Fruit fly (Drosophila melanogaster) whole organism, pupa: ENCODE data around the gene CG12012.

Source experiments
- CG10348 ChIP-seq: fragments of 200-800 bp; sonication (Bioruptor generic); IDR thresholded peaks from 2 replicates; pipeline ENCODE4 v1.3.6; 2022; ENCODE audit warnings: missing biosample characterization, missing genetic modification characterization
- CG12605 ChIP-seq: fragments of 200-800 bp; sonication (Bioruptor generic); IDR thresholded peaks from 2 replicates; pipeline ENCODE4 v1.3.6; 2022; ENCODE audit warnings: missing biosample characterization, missing genetic modification characterization
- CG13204 ChIP-seq: fragments of 200-800 bp; sonication (Bioruptor generic); optimal IDR thresholded peaks from 2 replicates; lab custom pipeline; 2018; ENCODE audit warnings: missing biosample characterization, mild to moderate bottlenecking, missing genetic modification characterization, moderate library complexity
- CG14655 ChIP-seq: fragments of 200-800 bp; sonication (Bioruptor generic); optimal IDR thresholded peaks from 3 replicates; lab custom pipeline; 2017; ENCODE audit warnings: mild to moderate bottlenecking, missing biosample characterization, missing genetic modification reagents, missing genetic modification characterization
- CG15710 ChIP-seq: fragments of 200-800 bp; sonication (Bioruptor generic); optimal IDR thresholded peaks from 2 replicates; lab custom pipeline; 2018; ENCODE audit warnings: missing biosample characterization, mild to moderate bottlenecking, missing genetic modification characterization, moderate library complexity
- CG17806 ChIP-seq: fragments of 200-800 bp; sonication (Bioruptor generic); optimal IDR thresholded peaks from 2 replicates; lab custom pipeline; 2018; ENCODE audit warnings: missing biosample characterization, mild to moderate bottlenecking, missing genetic modification characterization, moderate library complexity
- CG32121 ChIP-seq: fragments of 200-800 bp; sonication (Bioruptor generic); IDR thresholded peaks from 2 replicates; pipeline ENCODE4 v1.3.6; 2022; ENCODE audit warnings: missing biosample characterization, missing genetic modification characterization
- CG34367 ChIP-seq: fragments of 200-800 bp; sonication (Bioruptor generic); optimal IDR thresholded peaks from 2 replicates; lab custom pipeline; 2018; ENCODE audit warnings: missing biosample characterization, mild to moderate bottlenecking, missing genetic modification characterization
- CG4496 ChIP-seq: fragments of 200-800 bp; sonication (Bioruptor generic); IDR thresholded peaks from 3 replicates; pipeline ENCODE4 v1.3.6; 2022; ENCODE audit warnings: missing biosample characterization, missing genetic modification characterization
- CG8159 ChIP-seq: fragments of 200-800 bp; sonication (Bioruptor generic); optimal IDR thresholded peaks from 3 replicates; lab custom pipeline; 2018; ENCODE audit warnings: missing biosample characterization, mild to moderate bottlenecking, missing genetic modification characterization, moderate library complexity
- CG8301 ChIP-seq: fragments of 200-800 bp; sonication (Bioruptor generic); optimal IDR thresholded peaks from 2 replicates; lab custom pipeline; 2018; ENCODE audit warnings: missing biosample characterization, mild to moderate bottlenecking, missing genetic modification characterization
- CG9948 ChIP-seq: fragments of 200-800 bp; sonication (Bioruptor generic); optimal IDR thresholded peaks from 2 replicates; lab custom pipeline; 2018; ENCODE audit warnings: missing biosample characterization, mild to moderate bottlenecking, missing genetic modification characterization, moderate library complexity
- D1 ChIP-seq: fragments of 200-800 bp; sonication (Bioruptor generic); optimal IDR thresholded peaks from 2 replicates; lab custom pipeline; 2018; ENCODE audit warnings: missing biosample characterization, mild to moderate bottlenecking, missing genetic modification characterization, moderate library complexity
- EcR ChIP-seq: fragments of 200-800 bp; sonication (Bioruptor generic); optimal IDR thresholded peaks from 3 replicates; lab custom pipeline; 2019; ENCODE audit warnings: missing biosample characterization, missing genetic modification characterization, mild to moderate bottlenecking, moderate library complexity, missing genetic modification reagents
- Ets98B ChIP-seq: fragments of 200-800 bp; sonication (Bioruptor generic); IDR thresholded peaks from 2 replicates; pipeline ENCODE4 v1.3.6; 2022; ENCODE audit warnings: missing biosample characterization, missing genetic modification characterization
- Pif1A ChIP-seq: fragments of 200-800 bp; sonication (Bioruptor generic); optimal IDR thresholded peaks from 3 replicates; lab custom pipeline; 2016; ENCODE audit warnings: missing biosample characterization, missing genetic modification characterization
- Pif1B ChIP-seq: fragments of 200-800 bp; sonication (Bioruptor generic); optimal IDR thresholded peaks from 3 replicates; lab custom pipeline; 2016; ENCODE audit warnings: missing biosample characterization, missing genetic modification characterization
- Snoo ChIP-seq: fragments of 200-800 bp; sonication (Bioruptor generic); optimal IDR thresholded peaks from 3 replicates; lab custom pipeline; 2017; ENCODE audit warnings: missing biosample characterization, mild to moderate bottlenecking, missing genetic modification characterization, inconsistent platforms
- fd96Ca ChIP-seq: fragments of 200-800 bp; sonication (Bioruptor generic); IDR thresholded peaks from 3 replicates; pipeline ENCODE4 v1.3.6; 2022; ENCODE audit warnings: missing biosample characterization, missing genetic modification characterization
- gl ChIP-seq: fragments of 200-800 bp; sonication (Bioruptor generic); optimal IDR thresholded peaks from 2 replicates; lab custom pipeline; 2018; ENCODE audit warnings: missing biosample characterization, mild to moderate bottlenecking, missing genetic modification characterization
- rn ChIP-seq: fragments of 200-800 bp; sonication (Bioruptor generic); IDR thresholded peaks from 2 replicates; pipeline ENCODE4 v1.3.6; 2022; ENCODE audit warnings: missing biosample characterization, missing genetic modification characterization

CG12012 gene

DNA sequence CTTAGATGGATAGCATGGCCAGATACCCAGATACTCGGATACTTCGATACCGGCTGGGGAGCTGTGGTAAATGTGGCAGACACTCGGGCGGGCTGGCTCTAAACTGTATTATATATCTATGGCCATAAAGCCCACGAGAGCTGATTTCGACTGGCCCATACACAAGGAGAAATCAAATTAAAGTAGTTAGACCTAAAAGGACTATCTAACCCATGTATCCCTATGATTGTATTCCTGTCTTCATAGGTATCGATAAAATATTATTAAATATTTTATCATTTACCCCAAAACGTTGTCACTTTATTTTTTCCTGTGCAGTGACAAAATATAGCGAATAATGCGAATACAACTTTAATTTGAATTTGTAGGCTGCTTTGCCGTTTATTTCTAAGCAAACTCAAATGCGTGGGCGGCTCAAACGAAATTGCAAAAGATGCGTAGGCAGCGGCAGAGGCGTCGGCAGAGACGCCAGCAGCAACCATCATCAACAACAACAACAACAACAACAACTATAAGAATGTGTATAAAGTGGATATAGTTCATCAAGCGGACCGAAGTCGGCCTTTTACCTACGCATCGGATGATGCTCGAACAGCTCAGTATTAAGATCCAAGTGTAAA, 5.4 kb downstream of the CG12012 start:
- TF ChIP-seq CG9948 (no peak), Ets98B (peak; percentile 69), CG8159 (tag; lab: Kevin White, UChicago) (no peak), CG13204 (no peak), CG14655 (GFP tag; lab: Kevin White, UChicago) (peak; percentile 13), CG4496 (peak; percentile 74), Pif1A (no peak), CG12605 (0 out of 2 replicates have a peak, but pooled peaks have one; percentile 52), CG10348 (0 out of 2 replicates have a peak, but pooled peaks have one; percentile 31), CG32121 (GFP tag; lab: Robert Waterston, UW) (peak; percentile 71), D1 (tag; lab: Kevin White, UChicago) (no peak), rn (GFP tag; lab: Robert Waterston, UW) (peak; percentile 41; the same call in 1 of the 2 replicates), CG17806 (no peak), Pif1B (no peak), CG8301 (tag; lab: Kevin White, UChicago) (peak; percentile 30)

DNA sequence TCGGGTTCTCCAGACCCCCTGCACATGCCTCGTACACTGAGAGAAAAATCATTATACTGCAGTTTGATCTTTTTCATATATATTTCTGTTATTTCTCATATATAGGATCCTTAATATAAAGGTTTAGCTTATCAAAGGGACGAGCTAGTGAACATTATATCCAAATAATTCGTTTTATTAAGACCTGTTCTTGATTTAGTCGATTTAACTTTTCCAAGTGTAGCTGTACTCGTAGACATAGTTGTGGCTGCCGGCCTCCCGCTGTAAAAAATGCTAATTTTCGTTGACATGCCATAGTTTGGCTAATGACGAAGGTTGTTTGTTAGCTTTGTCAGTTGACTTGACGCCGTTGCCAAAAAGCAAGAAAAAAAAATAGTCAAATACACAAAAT, 5.9 kb downstream of the CG12012 start:
- TF ChIP-seq D1 (tag; lab: Kevin White, UChicago) (no peak), CG8301 (tag; lab: Kevin White, UChicago) (peak; percentile 79), CG12605 (peak; percentile 70), CG8159 (tag; lab: Kevin White, UChicago) (peak; percentile 69), fd96Ca (GFP tag; lab: Robert Waterston, UW) (peak; percentile 44; the same call in 2 of the 3 replicates), CG15710 (tag; lab: Kevin White, UChicago) (peak; percentile 54), CG14655 (GFP tag; lab: Kevin White, UChicago) (peak; percentile 65), CG34367 (tag; lab: Kevin White, UChicago) (peak; percentile 45), EcR (GFP tag; lab: Kevin White, UChicago) (no peak), rn (GFP tag; lab: Robert Waterston, UW) (no peak), CG4496 (peak; percentile 83), Snoo (tag; lab: Kevin White, UChicago) (no peak), Ets98B (peak; percentile 72), gl (tag; lab: Kevin White, UChicago) (no peak), CG13204 (no peak), CG17806 (peak; percentile 57), Pif1A (peak; percentile 34), CG10348 (0 out of 2 replicates have a peak, but pooled peaks have one; percentile 33), CG32121 (GFP tag; lab: Robert Waterston, UW) (peak; percentile 56), CG9948 (peak; percentile 58), Pif1B (peak; percentile 11)

DNA sequence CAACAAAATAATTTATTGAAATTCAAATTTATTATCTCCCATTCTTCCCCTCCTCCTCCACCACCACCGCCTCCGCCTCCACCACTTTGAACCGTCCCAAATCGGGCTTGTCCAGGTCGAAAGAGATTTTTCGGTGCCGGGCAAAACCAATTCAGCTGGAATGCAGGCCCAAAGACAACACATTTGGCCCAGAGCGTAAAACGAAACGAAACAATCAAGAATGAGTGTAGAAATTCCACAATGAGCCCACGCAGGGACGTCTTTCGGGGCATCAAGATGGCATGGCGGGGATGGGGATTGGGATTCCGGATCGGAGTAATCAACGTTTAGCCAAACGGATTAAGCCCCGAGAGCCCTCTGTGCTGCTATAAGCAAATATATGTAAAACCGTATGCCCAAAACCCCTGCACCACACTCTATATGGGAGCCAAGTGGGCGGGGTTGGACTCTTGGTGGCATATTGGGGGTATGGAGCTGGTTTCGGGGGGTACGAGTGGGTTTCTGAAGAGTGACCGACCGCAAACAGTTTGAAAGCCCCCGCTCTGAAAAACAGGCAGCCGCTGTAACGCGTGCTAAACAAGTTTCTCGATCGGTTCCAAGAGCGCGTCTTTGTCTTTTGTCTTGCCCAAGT, 7.5 kb downstream of the CG12012 start:
- TF ChIP-seq EcR (GFP tag; lab: Kevin White, UChicago): peak; percentile 87
- TF ChIP-seq CG12605: peak; percentile 28; the same call in 1 of the 2 replicates
- peak; percentile 58 for TF ChIP-seq CG13204
- TF ChIP-seq CG8159 (tag; lab: Kevin White, UChicago): no peak
- TF ChIP-seq, all 21 proteins: peak for 3

DNA sequence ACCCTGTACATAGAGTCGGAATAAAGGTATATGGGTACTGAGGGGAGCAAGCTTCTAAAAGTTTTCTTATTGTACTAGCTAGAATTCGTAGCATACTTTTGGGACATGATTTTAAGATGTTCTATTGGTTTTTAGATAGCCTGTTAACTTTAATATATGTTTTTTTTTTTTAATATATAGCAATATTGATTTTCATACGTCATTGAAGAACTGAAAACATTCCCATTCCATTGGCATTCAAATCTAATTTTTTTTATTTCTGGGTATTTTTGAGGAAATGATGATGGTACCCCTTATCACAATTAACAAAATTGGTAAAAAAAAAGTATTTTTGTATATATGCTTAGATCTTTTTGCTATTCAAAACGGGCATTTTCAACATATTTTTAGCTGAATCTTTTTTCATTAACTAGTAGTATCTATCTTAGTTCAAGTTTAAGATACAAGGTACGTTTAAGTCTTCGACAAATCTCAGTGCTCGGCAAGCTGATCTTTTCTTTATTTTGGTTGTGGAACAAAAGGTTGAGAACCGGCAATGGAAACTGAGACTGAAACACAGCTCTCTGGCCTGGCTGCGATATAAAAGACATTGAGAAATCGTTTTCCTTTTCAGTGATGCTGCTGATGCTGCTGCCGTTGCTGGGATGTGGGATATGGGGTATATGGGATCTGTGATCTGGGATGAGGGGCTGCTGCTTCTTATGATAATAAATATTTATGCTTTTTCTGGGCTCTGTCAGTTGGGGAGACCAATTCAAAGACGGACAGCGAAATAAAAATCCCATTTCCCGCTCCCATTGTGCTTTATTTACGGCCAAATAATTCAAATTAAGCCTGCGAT, 8.3 kb downstream of the CG12012 start:
- peak; percentile 75 for TF ChIP-seq Snoo (tag; lab: Kevin White, UChicago)
- no peak; the same call in 1 of the 2 replicates for TF ChIP-seq rn (GFP tag; lab: Robert Waterston, UW)
- peak; percentile 77 for TF ChIP-seq CG8159 (tag; lab: Kevin White, UChicago)
- no peak for TF ChIP-seq D1 (tag; lab: Kevin White, UChicago)
- 0 out of 3 replicates have a peak, but pooled peaks have one; percentile 25 for TF ChIP-seq fd96Ca (GFP tag; lab: Robert Waterston, UW)
- TF ChIP-seq CG17806: peak; percentile 60
- peak; percentile 54 for TF ChIP-seq CG9948
- peak; percentile 38; the same call in 1 of the 2 replicates for TF ChIP-seq Ets98B
- TF ChIP-seq Pif1A: peak; percentile 49
- no peak for TF ChIP-seq CG32121 (GFP tag; lab: Robert Waterston, UW)
- peak; percentile 60 for TF ChIP-seq CG4496
- peak; percentile 83 for TF ChIP-seq EcR (GFP tag; lab: Kevin White, UChicago)
- peak; percentile 79 for TF ChIP-seq CG14655 (GFP tag; lab: Kevin White, UChicago)
- TF ChIP-seq CG34367 (tag; lab: Kevin White, UChicago): no peak
- TF ChIP-seq Pif1B: peak; percentile 21
- TF ChIP-seq CG12605: no peak
- no peak for TF ChIP-seq gl (tag; lab: Kevin White, UChicago)
- peak; percentile 56 for TF ChIP-seq CG15710 (tag; lab: Kevin White, UChicago)
- peak; percentile 37 for TF ChIP-seq CG8301 (tag; lab: Kevin White, UChicago)
- TF ChIP-seq CG13204: peak; percentile 10
- TF ChIP-seq CG10348: no peak

DNA sequence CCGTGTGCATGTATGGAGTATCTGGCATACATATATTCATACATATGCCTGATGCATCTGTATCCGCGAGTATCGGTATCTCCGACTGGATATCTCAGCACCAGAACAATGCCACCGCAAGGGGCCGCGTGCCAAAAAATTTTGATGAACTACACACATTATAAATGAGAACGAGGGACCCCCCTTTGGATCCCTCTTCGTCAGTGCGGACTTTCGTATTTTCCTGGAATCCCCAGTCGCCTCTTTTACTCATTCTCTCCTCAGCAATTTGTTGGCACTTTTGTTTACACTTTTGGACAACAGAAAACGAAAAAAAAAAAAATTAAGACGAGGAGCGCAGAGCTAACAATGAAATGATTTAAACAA, 8.9 kb downstream of the CG12012 start:
- TF ChIP-seq CG9948 (no peak), EcR (GFP tag; lab: Kevin White, UChicago) (peak; percentile 10)
